Fruit fly (Drosophila melanogaster): ENCODE measurements around the gene CG14200.

The CG14200 gene

DNA sequence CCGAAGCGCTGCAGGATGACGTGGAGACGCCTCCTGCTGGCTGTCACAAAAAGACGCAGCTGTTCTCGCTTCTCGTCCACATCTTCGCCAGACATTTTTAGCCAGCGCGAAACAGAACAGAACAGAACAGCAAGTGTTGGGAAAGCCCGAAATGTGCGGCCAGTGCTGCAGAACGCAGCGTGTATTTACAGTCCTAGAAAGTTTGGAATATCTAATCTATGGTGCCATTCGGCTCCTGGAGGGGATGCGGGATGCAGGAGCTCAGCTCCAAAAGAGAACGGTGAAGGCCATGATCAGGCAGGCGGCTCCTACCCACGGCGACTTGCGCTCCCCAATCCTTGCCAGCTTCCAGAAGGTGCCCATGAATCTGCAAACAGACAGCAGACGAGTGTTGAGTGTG is 1.0 kb upstream of the CG14200 start, which contains the start of gene CG12204 (continued):
- peak in 1 of 2 experiments; percentile 10 for TF ChIP-seq dpn (GFP tag; optimal IDR thresholded peaks at IDR 0.05)
- no peak for TF ChIP-seq CG12219 (GFP tag; optimal IDR thresholded peaks at IDR 0.05)
- no peak for TF ChIP-seq Atf3 (GFP tag; optimal IDR thresholded peaks at IDR 0.05)
- peak; percentile 4 for TF ChIP-seq Fer1 (GFP tag; optimal IDR thresholded peaks at IDR 0.05)
- no peak for TF ChIP-seq p53 (GFP tag; optimal IDR thresholded peaks at IDR 0.05)
- peak; percentile 30; the same call in 1 of the 2 replicates for TF ChIP-seq amos (GFP tag; IDR thresholded peaks at IDR 0.05; ENCODE audit: partially characterized antibody)
- no peak for TF ChIP-seq CG10979 (tag; optimal IDR thresholded peaks at IDR 0.05)
- TF ChIP-seq Dbx (GFP tag; IDR thresholded peaks at IDR 0.05) = 0 out of 3 replicates have a peak, but pooled peaks have one; percentile 40
- no peak for TF ChIP-seq CG6765 (GFP tag; optimal IDR thresholded peaks at IDR 0.05)
- TF ChIP-seq Deaf1 (tag; optimal IDR thresholded peaks at IDR 0.05) = no peak
- TF ChIP-seq bbx (GFP tag; IDR thresholded peaks at IDR 0.05; ENCODE audit: partially characterized antibody) = peak; percentile 24; the same call in 1 of the 2 replicates
- TF ChIP-seq CG3847 (GFP tag; IDR thresholded peaks at IDR 0.05) = peak; percentile 43; the same call in 1 of the 2 replicates
- no peak for TF ChIP-seq zfh1 (GFP tag; IDR thresholded peaks at IDR 0.05)
- TF ChIP-seq E2f2 (GFP tag; IDR thresholded peaks at IDR 0.05) = peak; percentile 14; the same call in 1 of the 2 replicates
- peak; percentile 52 for TF ChIP-seq CG32532 (GFP tag; IDR thresholded peaks at IDR 0.05)
- no peak for TF ChIP-seq CG12769 (tag; optimal IDR thresholded peaks at IDR 0.05)
- TF ChIP-seq CG30403 (GFP tag; optimal IDR thresholded peaks at IDR 0.05) = no peak
- peak in 1 of 2 experiments; percentile 1 for TF ChIP-seq Pdp1 (GFP tag; optimal IDR thresholded peaks at IDR 0.05)
- TF ChIP-seq ci (GFP tag; IDR thresholded peaks at IDR 0.05) = peak; percentile 60; the same call in 1 of the 3 replicates
- no peak for TF ChIP-seq dmrt11E (tag; optimal IDR thresholded peaks at IDR 0.05)
- TF ChIP-seq yki (optimal IDR thresholded peaks at IDR 0.05) = no peak
- TF ChIP-seq YL-1 (GFP tag; optimal IDR thresholded peaks at IDR 0.05) = peak; percentile 13
- peak; percentile 11 for TF ChIP-seq Dad (GFP tag; optimal IDR thresholded peaks at IDR 0.05)
- peak; percentile 39 for TF ChIP-seq nom (GFP tag; optimal IDR thresholded peaks at IDR 0.05)
- no peak for TF ChIP-seq Hey (tag; optimal IDR thresholded peaks at IDR 0.05)
- peak; percentile 81 for TF ChIP-seq CG10267 (tag; optimal IDR thresholded peaks at IDR 0.05)
- TF ChIP-seq CG5245 (GFP tag; optimal IDR thresholded peaks at IDR 0.05) = no peak
- no peak for TF ChIP-seq CG17361 (GFP tag; IDR thresholded peaks at IDR 0.05)
- TF ChIP-seq pzg (GFP tag; optimal IDR thresholded peaks at IDR 0.05) = peak; percentile 24
- TF ChIP-seq bab2 (GFP tag; optimal IDR thresholded peaks at IDR 0.05) = peak; percentile 15
- TF ChIP-seq CG12659 (GFP tag; optimal IDR thresholded peaks at IDR 0.05) = peak; percentile 22
- TF ChIP-seq jumu (GFP tag; optimal IDR thresholded peaks at IDR 0.05) = no peak
- TF ChIP-seq Trl (optimal IDR thresholded peaks at IDR 0.05) = no peak
- TF ChIP-seq Trl (GFP tag; optimal IDR thresholded peaks at IDR 0.05) = peak; percentile 7
- TF ChIP-seq z (GFP tag; IDR thresholded peaks at IDR 0.05) = no peak
- peak; percentile 80 for TF ChIP-seq sens (GFP tag)
- no peak for TF ChIP-seq CG12299 (tag; optimal IDR thresholded peaks at IDR 0.05)
- TF ChIP-seq ham (GFP tag; IDR thresholded peaks at IDR 0.05) = no peak
- TF ChIP-seq MBD-R2 (GFP tag; IDR thresholded peaks at IDR 0.05) = peak; percentile 57
- no peak for TF ChIP-seq ash1 (GFP tag; optimal IDR thresholded peaks at IDR 0.05)
- TF ChIP-seq eyg (GFP tag; optimal IDR thresholded peaks at IDR 0.05) = no peak
- peak; percentile 19 for TF ChIP-seq btn (GFP tag; optimal IDR thresholded peaks at IDR 0.05)
- TF ChIP-seq dm (GFP tag; optimal IDR thresholded peaks at IDR 0.05) = peak; percentile 13
- peak in 1 of 2 experiments; percentile 17 for TF ChIP-seq Hr51 (GFP tag; optimal IDR thresholded peaks at IDR 0.05)
- peak; percentile 43; the same call in 1 of the 2 replicates for TF ChIP-seq NFAT (GFP tag; IDR thresholded peaks at IDR 0.05)
- no peak for TF ChIP-seq CG11695 (GFP tag; IDR thresholded peaks at IDR 0.05)
- TF ChIP-seq CG16813 (GFP tag; IDR thresholded peaks at IDR 0.05; ENCODE audit: partially characterized antibody) = no peak
- TF ChIP-seq ken (GFP tag; IDR thresholded peaks at IDR 0.05) = 0 out of 3 replicates have a peak, but pooled peaks have one; percentile 41
- TF ChIP-seq CG3281 (GFP tag; optimal IDR thresholded peaks at IDR 0.05) = peak; percentile 4
- peak; percentile 39 for TF ChIP-seq MESR4 (GFP tag; optimal IDR thresholded peaks at IDR 0.05)
- peak; percentile 27 for TF ChIP-seq Side (GFP tag; optimal IDR thresholded peaks at IDR 0.05)
- no peak for TF ChIP-seq trh (GFP tag; optimal IDR thresholded peaks at IDR 0.05)
